Fruit fly (Drosophila melanogaster): ENCODE data around the gene CG11828.

The CG11828 gene

dm6 chr3R:28970266-28970665 is 47.4 kb downstream of the CG11828 start, which contains the start of gene DIP-gamma:
Gene DIP-gamma, minus strand, starts transcription at chr3R:28970372.
- TF ChIP-seq h (optimal IDR thresholded peaks at IDR 0.05) (no peak), psq (optimal IDR thresholded peaks at IDR 0.05) (no peak), Sin3A (optimal IDR thresholded peaks at IDR 0.05) (no peak), ttk (optimal IDR thresholded peaks at IDR 0.05) (no peak)
